Worm (Caenorhabditis elegans) whole organism, mixed stage, embryonic: Measurements from ENCODE around the gene ifas-1.

Source experiments
- M03D4.4 ChIP-seq: sonication (generic microtip); optimal IDR thresholded peaks from 2 replicates; lab custom pipeline; 2017; ENCODE audit warnings: mild to moderate bottlenecking, missing genetic modification characterization, missing compliant biosample characterization
- bed-3 ChIP-seq: fragments of 200-800 bp; sonication (Bioruptor generic); optimal IDR thresholded peaks from 3 replicates; lab custom pipeline; 2018; ENCODE audit warnings: mild to moderate bottlenecking, missing genetic modification characterization, moderate library complexity, missing compliant biosample characterization
- blmp-1 ChIP-seq: fragments of 150-350 bp; optimal IDR thresholded peaks from 2 replicates; lab custom pipeline; 2014; ENCODE audit warnings: missing biosample characterization, missing genetic modification characterization
- ceh-39 ChIP-seq: fragments of 150-350 bp; optimal IDR thresholded peaks from 2 replicates; lab custom pipeline; 2014; ENCODE audit warnings: missing biosample characterization, missing genetic modification characterization
- ceh-43 ChIP-seq: fragments of 200-800 bp; sonication (Bioruptor generic); optimal IDR thresholded peaks from 2 replicates; lab custom pipeline; 2018; ENCODE audit warnings: mild to moderate bottlenecking, missing genetic modification characterization, moderate library complexity, missing compliant biosample characterization
- ceh-83 ChIP-seq: fragments of 200-800 bp; sonication (Bioruptor generic); optimal IDR thresholded peaks from 2 replicates; lab custom pipeline; 2018; ENCODE audit warnings: mild to moderate bottlenecking, missing genetic modification characterization, missing compliant biosample characterization
- ces-1 ChIP-seq: fragments of 150-350 bp; optimal IDR thresholded peaks from 2 replicates; lab custom pipeline; 2014; ENCODE audit warnings: missing biosample characterization, missing genetic modification reagents, missing genetic modification characterization
- cnd-1 ChIP-seq: fragments of 200-800 bp; sonication (Bioruptor generic); optimal IDR thresholded peaks from 2 replicates; lab custom pipeline; 2018; ENCODE audit warnings: mild to moderate bottlenecking, missing genetic modification characterization, missing compliant biosample characterization
- drap-1 ChIP-seq: fragments of 200-800 bp; sonication (Bioruptor generic); optimal IDR thresholded peaks from 3 replicates; lab custom pipeline; 2018; ENCODE audit warnings: mild to moderate bottlenecking, missing genetic modification characterization, missing compliant biosample characterization
- elt-1 ChIP-seq: sonication (generic microtip); optimal IDR thresholded peaks from 2 replicates; lab custom pipeline; 2017; ENCODE audit warnings: missing genetic modification characterization, mild to moderate bottlenecking, missing compliant biosample characterization, antibody characterized with exemption, moderate library complexity, borderline replicate concordance; ENCODE audit not compliant: insufficient read depth
- flh-1 ChIP-seq: fragments of 200-800 bp; sonication (Bioruptor generic); optimal IDR thresholded peaks from 2 replicates; lab custom pipeline; 2018; ENCODE audit warnings: mild to moderate bottlenecking, missing genetic modification characterization, moderate library complexity, missing compliant biosample characterization
- ham-2 ChIP-seq: fragments of 200-800 bp; sonication (Bioruptor generic); optimal IDR thresholded peaks from 2 replicates; lab custom pipeline; 2018; ENCODE audit warnings: mild to moderate bottlenecking, missing genetic modification characterization, missing compliant biosample characterization
- hlh-1 ChIP-seq: fragments of 150-350 bp; optimal IDR thresholded peaks from 2 replicates; lab custom pipeline; 2014; ENCODE audit warnings: missing biosample characterization, missing genetic modification reagents, missing genetic modification characterization
- lin-13 ChIP-seq: fragments of 150-350 bp; optimal IDR thresholded peaks from 2 replicates; lab custom pipeline; 2014; ENCODE audit warnings: missing biosample characterization, missing genetic modification characterization
- lin-32 ChIP-seq: fragments of 200-800 bp; sonication (Bioruptor generic); optimal IDR thresholded peaks from 2 replicates; lab custom pipeline; 2018; ENCODE audit warnings: mild to moderate bottlenecking, missing genetic modification characterization, missing compliant biosample characterization
- lsy-2 ChIP-seq: fragments of 150-350 bp; optimal IDR thresholded peaks from 2 replicates; lab custom pipeline; 2014; ENCODE audit warnings: missing biosample characterization, missing genetic modification characterization
- mab-5 ChIP-seq: fragments of 150-350 bp; optimal IDR thresholded peaks from 2 replicates; lab custom pipeline; 2014; ENCODE audit warnings: missing biosample characterization, missing genetic modification characterization
- mls-2 ChIP-seq: sonication (generic microtip); optimal IDR thresholded peaks from 2 replicates; lab custom pipeline; 2016; ENCODE audit warnings: mild to moderate bottlenecking, missing genetic modification characterization, moderate library complexity, missing compliant biosample characterization
- nhr-12 ChIP-seq: fragments of 150-350 bp; optimal IDR thresholded peaks from 2 replicates; lab custom pipeline; 2014; ENCODE audit warnings: missing biosample characterization, missing genetic modification characterization
- nhr-2 ChIP-seq: fragments of 150-350 bp; optimal IDR thresholded peaks from 2 replicates; lab custom pipeline; 2014; ENCODE audit warnings: missing biosample characterization, missing genetic modification characterization
- nhr-237 ChIP-seq: fragments of 150-350 bp; optimal IDR thresholded peaks from 2 replicates; lab custom pipeline; 2014; ENCODE audit warnings: missing biosample characterization, missing genetic modification characterization
- nhr-28 ChIP-seq: fragments of 150-350 bp; optimal IDR thresholded peaks from 2 replicates; lab custom pipeline; 2014; ENCODE audit warnings: missing biosample characterization, missing genetic modification characterization
- nhr-76 ChIP-seq: sonication (generic microtip); optimal IDR thresholded peaks from 2 replicates; lab custom pipeline; 2017; ENCODE audit warnings: missing biosample characterization, missing genetic modification characterization
- pha-4 ChIP-seq: fragments of 150-350 bp; optimal IDR thresholded peaks from 2 replicates; lab custom pipeline; 2018; ENCODE audit warnings: missing biosample characterization, missing genetic modification reagents, missing genetic modification characterization
- sem-2 ChIP-seq: fragments of 200-800 bp; sonication (Bioruptor generic); optimal IDR thresholded peaks from 2 replicates; lab custom pipeline; 2018; ENCODE audit warnings: mild to moderate bottlenecking, missing genetic modification characterization, missing compliant biosample characterization
- snpc-4 ChIP-seq: fragments of 150-350 bp; optimal IDR thresholded peaks from 2 replicates; lab custom pipeline; 2014; ENCODE audit warnings: missing biosample characterization, missing genetic modification characterization
- sptf-1 ChIP-seq: sonication (generic microtip); optimal IDR thresholded peaks from 2 replicates; lab custom pipeline; 2017; ENCODE audit warnings: mild to moderate bottlenecking, missing genetic modification characterization, moderate library complexity, missing compliant biosample characterization
- tbx-8 ChIP-seq: fragments of 200-800 bp; sonication (Bioruptor generic); optimal IDR thresholded peaks from 2 replicates; lab custom pipeline; 2018; ENCODE audit warnings: mild to moderate bottlenecking, missing genetic modification characterization, moderate library complexity, missing compliant biosample characterization
- unc-120 ChIP-seq: sonication (generic microtip); optimal IDR thresholded peaks from 2 replicates; lab custom pipeline; 2017; ENCODE audit warnings: missing genetic modification characterization, missing compliant biosample characterization; ENCODE audit not compliant: poor library complexity, severe bottlenecking
- unc-39 ChIP-seq: fragments of 150-350 bp; optimal IDR thresholded peaks from 2 replicates; lab custom pipeline; 2014; ENCODE audit warnings: missing biosample characterization, missing genetic modification characterization
- zip-8 ChIP-seq: fragments of 150-350 bp; optimal IDR thresholded peaks from 2 replicates; lab custom pipeline; 2014; ENCODE audit warnings: missing biosample characterization, missing genetic modification characterization
- ztf-11 ChIP-seq: fragments of 150-350 bp; optimal IDR thresholded peaks from 2 replicates; lab custom pipeline; 2014; ENCODE audit warnings: missing biosample characterization, missing genetic modification characterization

ifas-1 gene

ce11 chrII:3681365-3682083 lies 7.0 kb downstream of the ifas-1 start, which contains the start of gene F19B10.10:
TSS of gene F19B10.10 (minus strand) at chrII:3681415.
- TF ChIP-seq blmp-1 (tag; lab: Kevin White, UChicago), result no peak
- peak; percentile 92 for TF ChIP-seq zip-8 (tag; lab: Kevin White, UChicago)

- no peak for TF ChIP-seq pha-4
- TF ChIP-seq bed-3 (GFP tag; lab: Kevin White, UChicago), result no peak
- no peak for TF ChIP-seq lin-13
- TF ChIP-seq M03D4.4, result no peak
- TF ChIP-seq blmp-1 (tag; lab: Kevin White, UChicago), result no peak
- no peak for TF ChIP-seq hlh-1
- TF ChIP-seq tbx-8, result no peak
- TF ChIP-seq ceh-83 (GFP tag; lab: Kevin White, UChicago), result no peak
- no peak for TF ChIP-seq ham-2 (GFP tag; lab: Kevin White, UChicago)
- no peak for TF ChIP-seq drap-1 (GFP tag; lab: Kevin White, UChicago)
Observed at ce11 chrII:3680366-3680765, 8.2 kb downstream of the ifas-1 start.

- no peak for TF ChIP-seq ces-1 (GFP tag; lab: Kevin White, UChicago)
- no peak for TF ChIP-seq ceh-39 (tag; lab: Kevin White, UChicago)
- no peak for TF ChIP-seq lin-13
- no peak for TF ChIP-seq flh-1 (GFP tag; lab: Kevin White, UChicago)
- no peak for TF ChIP-seq zip-8 (tag; lab: Kevin White, UChicago)
- TF ChIP-seq sptf-1, result no peak
- no peak for TF ChIP-seq nhr-237 (tag; lab: Kevin White, UChicago)
- no peak for TF ChIP-seq hlh-1
- no peak for TF ChIP-seq elt-1 (tag; lab: Kevin White, UChicago)
- TF ChIP-seq drap-1 (GFP tag; lab: Kevin White, UChicago), result no peak
- no peak for TF ChIP-seq unc-120 (tag; lab: Kevin White, UChicago)
- no peak for TF ChIP-seq nhr-12
- no peak for TF ChIP-seq ztf-11 (tag; lab: Kevin White, UChicago)
- TF ChIP-seq ceh-83 (GFP tag; lab: Kevin White, UChicago), result no peak
- no peak for TF ChIP-seq mab-5 (tag; lab: Kevin White, UChicago)
- TF ChIP-seq ceh-43 (GFP tag; lab: Kevin White, UChicago), result no peak
- no peak for TF ChIP-seq sem-2 (GFP tag; lab: Kevin White, UChicago)
- no peak for TF ChIP-seq ham-2 (GFP tag; lab: Kevin White, UChicago)
- no peak for TF ChIP-seq cnd-1
- no peak for TF ChIP-seq nhr-2
- TF ChIP-seq, all 35 proteins: peak for 0
Observed at ce11 chrII:3678978-3679377, 9.5 kb downstream of the ifas-1 start.

- TF ChIP-seq bed-3 (GFP tag; lab: Kevin White, UChicago) (no peak), unc-39 (tag; lab: Kevin White, UChicago) (no peak), ceh-39 (tag; lab: Kevin White, UChicago) (no peak), lsy-2 (tag; lab: Kevin White, UChicago) (no peak), snpc-4 (no peak), mls-2 (tag; lab: Kevin White, UChicago) (no peak), ceh-83 (GFP tag; lab: Kevin White, UChicago) (no peak), ces-1 (GFP tag; lab: Kevin White, UChicago) (no peak), cnd-1 (no peak), nhr-237 (tag; lab: Kevin White, UChicago) (no peak), nhr-28 (tag; lab: Kevin White, UChicago) (no peak), lin-32 (no peak), elt-1 (tag; lab: Kevin White, UChicago) (no peak), pha-4 (no peak), sptf-1 (no peak), hlh-1 (no peak), nhr-12 (no peak), nhr-76 (tag; lab: Kevin White, UChicago) (no peak), sem-2 (GFP tag; lab: Kevin White, UChicago) (no peak)
Observed at ce11 chrII:3675176-3675575, 13.3 kb downstream of the ifas-1 start, which contains the start of gene F19B10.2. TSS of gene F19B10.2 (plus strand) at chrII:3675476.
